Worm (Caenorhabditis elegans) whole organism, midembryonic: Measurements from ENCODE around the gene ZK355.8.

ENCODE experiments used
- T22C8.4 ChIP-seq: fragments of 200-800 bp; sonication (Bioruptor generic); IDR thresholded peaks from 2 replicates; pipeline ENCODE4 v1.3.6; 2022; ENCODE audit warnings: missing genetic modification characterization, missing compliant biosample characterization
- cog-1 ChIP-seq: sonication (generic microtip); optimal IDR thresholded peaks from 2 replicates; lab custom pipeline; 2016; ENCODE audit warnings: missing genetic modification characterization, missing compliant biosample characterization
- flt-1 ChIP-seq: fragments of 200-800 bp; sonication (Bioruptor generic); IDR thresholded peaks from 2 replicates; pipeline ENCODE4 v1.3.6; 2022; ENCODE audit warnings: missing genetic modification characterization, missing compliant biosample characterization
- klf-2 ChIP-seq: fragments of 200-800 bp; sonication (Bioruptor generic); conservative IDR thresholded peaks from 2 replicates; pipeline ENCODE4 v1.3.6; 2022; ENCODE audit warnings: missing genetic modification reagents, missing genetic modification characterization, missing compliant biosample characterization
- med-1 ChIP-seq: sonication (generic microtip); optimal IDR thresholded peaks from 2 replicates; lab custom pipeline; 2017; ENCODE audit warnings: missing genetic modification characterization, mild to moderate bottlenecking, missing compliant biosample characterization, antibody characterized with exemption, missing genetic modification reagents; ENCODE audit not compliant: insufficient read depth
- ref-1 ChIP-seq: fragments of 200-800 bp; sonication (Bioruptor generic); conservative IDR thresholded peaks from 2 replicates; pipeline ENCODE4 v1.3.6; 2022; ENCODE audit warnings: missing genetic modification reagents, missing genetic modification characterization, missing compliant biosample characterization
- tab-1 ChIP-seq: fragments of 200-800 bp; sonication (Bioruptor generic); IDR thresholded peaks from 2 replicates; pipeline ENCODE4 v1.3.6; 2022; ENCODE audit warnings: missing genetic modification characterization, missing compliant biosample characterization
- ztf-23 ChIP-seq: fragments of 200-800 bp; sonication (Bioruptor generic); IDR thresholded peaks from 2 replicates; pipeline ENCODE4 v1.3.6; 2022; ENCODE audit warnings: missing genetic modification reagents, missing genetic modification characterization, missing compliant biosample characterization
- ztf-29 ChIP-seq: fragments of 200-800 bp; sonication (Bioruptor generic); IDR thresholded peaks from 2 replicates; pipeline ENCODE4 v1.3.6; 2022; ENCODE audit warnings: missing genetic modification reagents, missing genetic modification characterization, missing compliant biosample characterization

The ZK355.8 gene

DNA sequence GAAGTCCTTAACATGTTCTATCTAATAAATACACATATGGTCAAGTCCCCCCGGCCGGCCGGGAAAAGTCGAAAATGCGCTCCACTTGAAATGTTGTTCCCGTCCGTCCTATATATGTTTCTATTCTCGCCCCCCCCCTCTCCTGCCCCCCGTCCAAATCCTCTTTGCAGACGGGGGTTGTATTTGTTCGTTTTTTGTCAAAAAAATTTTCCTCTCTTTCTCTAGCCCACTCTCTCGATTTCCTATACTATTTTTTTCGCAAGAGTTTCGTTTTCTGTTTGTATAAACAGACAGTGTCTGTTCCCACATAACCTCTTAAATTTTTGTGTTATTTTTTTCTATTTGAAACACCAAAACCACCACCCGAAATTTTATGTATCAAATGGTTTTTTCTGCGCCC is 39.5 kb downstream of the ZK355.8 start:
- no peak for TF ChIP-seq ztf-29 (GFP tag; lab: Robert Waterston, UW)
- no peak for TF ChIP-seq klf-2
- TF ChIP-seq tab-1 (GFP tag; lab: Robert Waterston, UW): no peak
- no peak for TF ChIP-seq cog-1 (tag; lab: Kevin White, UChicago)
- no peak for TF ChIP-seq T22C8.4 (GFP tag; lab: Robert Waterston, UW)
- TF ChIP-seq flt-1 (GFP tag; lab: Robert Waterston, UW): no peak
- no peak for TF ChIP-seq ztf-23 (GFP tag; lab: Robert Waterston, UW)
- no peak for TF ChIP-seq ref-1

DNA sequence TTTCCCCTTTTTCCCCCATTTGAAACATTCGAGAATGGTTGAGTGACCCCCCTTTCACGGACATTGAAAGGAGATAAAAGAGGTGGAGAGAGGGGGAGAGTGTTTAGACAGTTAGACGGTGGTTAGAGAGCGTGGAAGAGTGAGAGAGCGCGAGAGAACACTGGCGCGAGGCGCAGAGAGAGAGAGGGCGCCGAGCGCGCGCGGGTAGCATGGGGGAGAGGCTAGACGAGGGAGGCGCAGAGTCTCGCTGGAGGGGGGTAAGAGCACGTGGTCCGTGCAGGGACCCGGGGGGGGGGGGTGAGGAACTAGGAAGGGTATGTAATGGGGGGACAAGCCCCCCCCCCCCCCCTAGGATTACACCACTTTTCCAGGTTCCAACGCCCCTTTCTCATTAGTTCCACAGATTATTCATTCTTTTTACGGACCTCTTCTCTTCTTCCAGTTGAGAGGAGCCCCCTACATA is 46.4 kb downstream of the ZK355.8 start:
- no peak for TF ChIP-seq klf-2
- peak; percentile 67 for TF ChIP-seq cog-1 (tag; lab: Kevin White, UChicago)
- no peak for TF ChIP-seq tab-1 (GFP tag; lab: Robert Waterston, UW)
- TF ChIP-seq T22C8.4 (GFP tag; lab: Robert Waterston, UW): no peak
- TF ChIP-seq flt-1 (GFP tag; lab: Robert Waterston, UW): peak; percentile 79
- 0 out of 2 replicates have a peak, but pooled peaks have one; percentile 11 for TF ChIP-seq ref-1
- TF ChIP-seq ztf-29 (GFP tag; lab: Robert Waterston, UW): no peak
- TF ChIP-seq med-1: no peak
- peak; percentile 68; the same call in 1 of the 2 replicates for TF ChIP-seq ztf-23 (GFP tag; lab: Robert Waterston, UW)

DNA sequence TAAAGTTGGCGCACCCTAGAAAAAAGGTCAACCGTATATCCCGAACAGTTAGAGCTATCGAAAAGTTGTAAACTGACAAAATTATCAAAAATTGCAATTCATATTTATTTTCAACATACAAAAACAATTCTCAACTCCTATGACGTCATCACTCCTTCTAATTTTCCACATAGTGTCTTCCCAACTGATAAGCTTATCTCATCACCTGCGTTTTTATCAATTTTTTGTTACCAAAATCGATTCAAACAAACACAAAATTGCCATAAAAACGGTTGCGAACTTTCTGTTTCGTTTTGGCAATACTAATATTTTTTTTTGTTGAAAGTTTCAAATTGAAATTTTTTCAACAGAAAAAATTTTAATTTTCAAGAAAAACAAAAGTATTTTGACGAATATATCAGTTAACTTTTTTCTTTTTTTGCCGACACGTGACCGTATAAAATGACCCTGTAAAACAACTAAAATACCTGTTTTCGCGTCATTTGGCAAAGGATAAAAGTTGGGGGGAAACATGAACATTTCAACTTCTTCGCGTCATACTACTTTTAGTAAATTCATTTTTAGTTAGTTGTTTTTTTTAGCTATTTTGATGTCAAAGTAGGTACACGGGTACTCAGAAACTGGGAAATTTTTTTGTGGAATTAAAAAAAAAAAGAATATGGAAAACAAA is 48.1 kb downstream of the ZK355.8 start:
- no peak for TF ChIP-seq klf-2
- no peak for TF ChIP-seq cog-1 (tag; lab: Kevin White, UChicago)
- TF ChIP-seq ztf-29 (GFP tag; lab: Robert Waterston, UW): no peak
- no peak for TF ChIP-seq med-1

DNA sequence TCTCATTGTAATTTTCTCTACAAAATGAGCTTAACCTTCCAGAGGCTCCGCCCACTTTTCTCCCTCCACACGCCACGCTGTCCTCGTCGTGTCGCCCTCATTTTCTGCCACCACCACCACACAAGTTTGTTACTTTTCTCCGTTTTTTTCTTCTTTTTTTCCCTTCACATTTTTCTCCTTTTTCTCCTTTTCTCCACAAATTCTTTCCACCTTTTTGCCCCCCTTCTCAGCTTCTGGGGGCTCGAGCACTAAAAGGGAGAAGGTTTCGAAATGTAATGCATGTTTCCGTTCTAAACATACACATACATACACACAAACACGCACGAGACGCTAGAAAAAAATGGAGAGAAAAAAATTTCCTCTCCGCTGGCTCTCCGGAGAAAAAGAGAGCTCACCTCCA is 49.0 kb downstream of the ZK355.8 start, which contains the start of gene nhr-88:
Gene nhr-88, plus strand, starts transcription at position 43 of the 400 bp plus-strand sequence.
- TF ChIP-seq tab-1 (GFP tag; lab: Robert Waterston, UW) (no peak), ztf-23 (GFP tag; lab: Robert Waterston, UW) (no peak), ref-1 (no peak), med-1 (no peak), cog-1 (tag; lab: Kevin White, UChicago) (no peak), T22C8.4 (GFP tag; lab: Robert Waterston, UW) (no peak), flt-1 (GFP tag; lab: Robert Waterston, UW) (no peak), klf-2 (no peak), ztf-29 (GFP tag; lab: Robert Waterston, UW) (no peak)

DNA sequence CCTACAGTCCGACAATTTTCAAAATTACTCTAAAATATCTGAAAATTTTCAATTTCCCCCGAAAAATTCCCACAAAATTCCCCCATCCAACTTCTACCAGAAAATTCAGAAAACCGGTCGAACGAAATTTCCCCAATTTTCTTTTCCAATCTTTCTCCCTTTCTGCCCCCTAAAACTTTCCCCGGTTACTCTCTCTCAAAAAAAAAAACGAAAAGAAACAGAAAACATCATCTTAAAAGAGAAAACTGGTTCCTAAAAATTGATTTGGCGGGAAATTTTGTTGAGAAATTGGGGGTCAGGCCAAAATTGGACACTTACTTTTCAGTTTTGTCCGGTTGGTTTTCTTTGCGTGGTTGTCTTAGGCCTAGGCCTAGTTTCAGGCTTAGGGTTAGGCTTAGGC is 50.0 kb downstream of the ZK355.8 start:
- no peak for TF ChIP-seq klf-2
- no peak for TF ChIP-seq tab-1 (GFP tag; lab: Robert Waterston, UW)
- no peak for TF ChIP-seq cog-1 (tag; lab: Kevin White, UChicago)
- TF ChIP-seq ztf-29 (GFP tag; lab: Robert Waterston, UW): no peak
- TF ChIP-seq ztf-23 (GFP tag; lab: Robert Waterston, UW): no peak
- TF ChIP-seq T22C8.4 (GFP tag; lab: Robert Waterston, UW): no peak
- TF ChIP-seq med-1: no peak
- no peak for TF ChIP-seq flt-1 (GFP tag; lab: Robert Waterston, UW)
- TF ChIP-seq ref-1: no peak
